Worm (Caenorhabditis elegans) whole organism, late embryonic: ENCODE measurements around the gene hmg-11.

Source experiments
- C38D4.7 ChIP-seq: fragments of 200-800 bp; sonication (Bioruptor generic); optimal IDR thresholded peaks from 2 replicates; lab custom pipeline; 2018; ENCODE audit warnings: mild to moderate bottlenecking, missing genetic modification characterization, moderate library complexity, missing compliant biosample characterization
- F13H6.1 ChIP-seq: sonication (generic microtip); optimal IDR thresholded peaks from 2 replicates; lab custom pipeline; 2016; ENCODE audit warnings: missing genetic modification characterization, missing compliant biosample characterization
- K09A11.1 ChIP-seq: sonication (generic microtip); optimal IDR thresholded peaks from 2 replicates; lab custom pipeline; 2017; ENCODE audit warnings: antibody characterized with exemption, mild to moderate bottlenecking, missing genetic modification characterization, missing compliant biosample characterization; ENCODE audit not compliant: insufficient read depth
- T23F11.4 ChIP-seq: fragments of 200-800 bp; sonication (Bioruptor generic); optimal IDR thresholded peaks from 2 replicates; lab custom pipeline; 2018; ENCODE audit warnings: mild to moderate bottlenecking, missing genetic modification characterization, missing compliant biosample characterization
- ahr-1 ChIP-seq: sonication (generic microtip); optimal IDR thresholded peaks from 2 replicates; lab custom pipeline; 2016; ENCODE audit warnings: missing genetic modification characterization, missing compliant biosample characterization
- ceh-18 ChIP-seq: sonication (generic microtip); optimal IDR thresholded peaks from 2 replicates; lab custom pipeline; 2016; ENCODE audit warnings: missing genetic modification characterization, missing compliant biosample characterization
- ceh-34 ChIP-seq: sonication (generic microtip); optimal IDR thresholded peaks from 2 replicates; lab custom pipeline; 2016; ENCODE audit warnings: mild to moderate bottlenecking, missing genetic modification characterization, missing compliant biosample characterization
- ceh-45 ChIP-seq: fragments of 200-800 bp; sonication (Bioruptor generic); IDR thresholded peaks from 2 replicates; pipeline ENCODE4 v1.3.6; 2022; ENCODE audit warnings: missing genetic modification reagents, missing genetic modification characterization, missing compliant biosample characterization
- ceh-6 ChIP-seq: fragments of 200-800 bp; sonication (Bioruptor generic); optimal IDR thresholded peaks from 2 replicates; lab custom pipeline; 2018; ENCODE audit warnings: mild to moderate bottlenecking, missing genetic modification characterization, missing compliant biosample characterization
- che-1 ChIP-seq: sonication (generic microtip); optimal IDR thresholded peaks from 2 replicates; lab custom pipeline; 2016; ENCODE audit warnings: mild to moderate bottlenecking, missing genetic modification characterization, missing compliant biosample characterization
- dmd-4 ChIP-seq: sonication (generic microtip); optimal IDR thresholded peaks from 2 replicates; lab custom pipeline; 2016; ENCODE audit warnings: borderline replicate concordance, missing genetic modification characterization, missing compliant biosample characterization
- dve-1 ChIP-seq: sonication (generic microtip); optimal IDR thresholded peaks from 2 replicates; lab custom pipeline; 2017; ENCODE audit warnings: antibody characterized with exemption, mild to moderate bottlenecking, missing genetic modification characterization, missing compliant biosample characterization
- elt-2 ChIP-seq: sonication (generic microtip); optimal IDR thresholded peaks from 2 replicates; lab custom pipeline; 2016; ENCODE audit warnings: missing genetic modification reagents, missing genetic modification characterization, missing compliant biosample characterization
- elt-4 ChIP-seq: sonication (generic microtip); optimal IDR thresholded peaks from 2 replicates; lab custom pipeline; 2016; ENCODE audit warnings: missing genetic modification characterization, missing compliant biosample characterization
- ets-4 ChIP-seq: sonication (generic microtip); optimal IDR thresholded peaks from 2 replicates; lab custom pipeline; 2016; ENCODE audit warnings: missing genetic modification characterization, missing compliant biosample characterization
- fkh-10 ChIP-seq: fragments of 150-350 bp; optimal IDR thresholded peaks from 2 replicates; lab custom pipeline; 2014; ENCODE audit warnings: missing biosample characterization, missing genetic modification reagents, missing genetic modification characterization
- gmeb-2 ChIP-seq: sonication (generic microtip); optimal IDR thresholded peaks from 2 replicates; lab custom pipeline; 2016; ENCODE audit warnings: missing genetic modification characterization, inconsistent platforms, missing compliant biosample characterization
- hlh-15 ChIP-seq: sonication (generic microtip); optimal IDR thresholded peaks from 2 replicates; lab custom pipeline; 2016; ENCODE audit warnings: missing genetic modification characterization, missing compliant biosample characterization
- hlh-8 ChIP-seq: sonication (generic microtip); optimal IDR thresholded peaks from 2 replicates; lab custom pipeline; 2016; ENCODE audit warnings: missing genotype, missing genetic modification characterization, missing compliant biosample characterization
- lim-6 ChIP-seq: sonication (generic microtip); optimal IDR thresholded peaks from 2 replicates; lab custom pipeline; 2016; ENCODE audit warnings: missing genetic modification characterization, missing compliant biosample characterization
- lin-11 ChIP-seq: fragments of 200-800 bp; sonication (Bioruptor generic); optimal IDR thresholded peaks from 2 replicates; lab custom pipeline; 2018; ENCODE audit warnings: mild to moderate bottlenecking, missing genetic modification characterization, missing compliant biosample characterization
- madf-2 ChIP-seq: sonication (generic microtip); optimal IDR thresholded peaks from 2 replicates; lab custom pipeline; 2017; ENCODE audit warnings: missing genetic modification characterization, missing compliant biosample characterization
- nhr-232 ChIP-seq: sonication (generic microtip); optimal IDR thresholded peaks from 2 replicates; lab custom pipeline; 2016; ENCODE audit warnings: missing genetic modification characterization, missing compliant biosample characterization
- pag-3 ChIP-seq: sonication (generic microtip); optimal IDR thresholded peaks from 2 replicates; lab custom pipeline; 2016; ENCODE audit warnings: missing compliant biosample characterization, missing genetic modification characterization, borderline replicate concordance
- pat-9 ChIP-seq: fragments of 200-800 bp; sonication (Bioruptor generic); optimal IDR thresholded peaks from 2 replicates; lab custom pipeline; 2018; ENCODE audit warnings: mild to moderate bottlenecking, missing genetic modification characterization, moderate library complexity, missing compliant biosample characterization
- pax-1 ChIP-seq: fragments of 150-350 bp; optimal IDR thresholded peaks from 2 replicates; lab custom pipeline; 2014; ENCODE audit warnings: missing biosample characterization, missing genetic modification characterization
- pha-2 ChIP-seq: sonication (generic microtip); optimal IDR thresholded peaks from 2 replicates; lab custom pipeline; 2017; ENCODE audit warnings: mild to moderate bottlenecking, missing genetic modification characterization, missing compliant biosample characterization
- pha-4 ChIP-seq: fragments of 150-350 bp; optimal IDR thresholded peaks from 2 replicates; lab custom pipeline; 2018; ENCODE audit warnings: missing biosample characterization, missing genetic modification reagents, missing genetic modification characterization
- pqm-1 ChIP-seq: sonication (generic microtip); optimal IDR thresholded peaks from 2 replicates; lab custom pipeline; 2016; ENCODE audit warnings: missing genetic modification characterization, missing compliant biosample characterization
- ref-2 ChIP-seq: sonication (generic microtip); optimal IDR thresholded peaks from 2 replicates; lab custom pipeline; 2016; ENCODE audit warnings: missing genetic modification characterization, missing compliant biosample characterization
- unc-3 ChIP-seq, 2 experiments: fragments of 200-800 bp in 1 of 2; sonication (Bioruptor generic) in 1 of 2; sonication (generic microtip) in 1 of 2; conservative IDR thresholded peaks in 1 of 2; optimal IDR thresholded peaks in 1 of 2; 2 replicates each; pipeline versions ENCODE4 v1.3.6 to Lab custom; 2016 to 2022; ENCODE audit warnings: missing compliant biosample characterization in 2 of 2, missing genetic modification characterization in 2 of 2, missing genetic modification reagents in 1 of 2
- unc-42 ChIP-seq: sonication (generic microtip); optimal IDR thresholded peaks from 2 replicates; lab custom pipeline; 2016; ENCODE audit warnings: missing genotype, missing genetic modification characterization, missing compliant biosample characterization
- unc-55 ChIP-seq: sonication (generic microtip); optimal IDR thresholded peaks from 2 replicates; lab custom pipeline; 2017; ENCODE audit warnings: missing biosample characterization, missing genetic modification reagents, missing genetic modification characterization
- unc-86 ChIP-seq: sonication (generic microtip); optimal IDR thresholded peaks from 2 replicates; lab custom pipeline; 2016; ENCODE audit warnings: missing genetic modification characterization, missing compliant biosample characterization
- zip-5 ChIP-seq: sonication (generic microtip); optimal IDR thresholded peaks from 2 replicates; lab custom pipeline; 2016; ENCODE audit warnings: missing genetic modification characterization, missing compliant biosample characterization

The hmg-11 gene

DNA sequence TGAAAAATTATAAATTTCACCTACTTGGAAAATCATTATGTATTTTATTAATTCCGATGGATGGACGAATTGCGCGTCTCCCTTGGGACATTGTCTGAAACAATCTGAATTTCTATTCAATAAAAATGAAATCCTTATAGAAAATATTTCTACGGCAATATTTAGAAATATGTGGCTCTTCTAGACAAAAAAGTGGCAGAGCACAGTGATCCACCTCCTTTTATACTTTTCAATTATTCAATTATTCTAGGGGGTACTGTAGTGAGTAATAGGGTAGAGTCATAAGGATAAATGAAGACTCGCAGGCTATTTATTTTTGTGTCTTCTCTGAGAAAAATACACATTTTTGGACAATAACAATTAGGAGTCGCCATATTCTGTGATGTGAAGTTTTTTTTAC lies 9.7 kb upstream of the hmg-11 start, which contains the start of gene T05A7.12:
T05A7.12 (minus strand) TSS at position 101 of the 400 bp plus-strand sequence.
- TF ChIP-seq lim-6 (tag; lab: Kevin White, UChicago) (no peak), ref-2 (no peak), unc-86 (tag; lab: Kevin White, UChicago) (no peak), ahr-1 (tag; lab: Kevin White, UChicago) (no peak)

DNA sequence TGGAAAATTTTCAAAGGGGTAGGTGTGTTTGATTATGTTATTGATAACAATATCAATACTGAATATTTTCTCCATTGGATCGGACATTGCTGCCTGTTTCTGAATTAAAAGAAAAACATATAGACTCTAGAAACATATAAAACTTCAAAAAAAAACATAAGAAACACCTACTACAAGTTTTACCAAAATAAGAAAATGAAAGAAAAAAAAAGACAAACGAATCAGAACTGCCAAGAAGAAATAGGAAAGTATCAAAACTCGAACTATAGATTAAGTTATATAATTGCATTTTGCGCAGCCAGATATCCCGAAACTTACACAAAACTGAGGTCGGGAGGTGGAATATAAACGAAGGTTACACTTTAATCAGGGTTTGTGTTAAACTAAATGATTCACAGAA lies 7.5 kb upstream of the hmg-11 start, which contains the start of gene T05A7.11:
T05A7.11 (minus strand) TSS at position 101 of the 400 bp plus-strand sequence.
- no peak for TF ChIP-seq gmeb-2 (tag; lab: Kevin White, UChicago)
- TF ChIP-seq unc-42 = no peak
- no peak for TF ChIP-seq ceh-34 (tag; lab: Kevin White, UChicago)
- TF ChIP-seq nhr-232 (tag; lab: Kevin White, UChicago) = no peak
- TF ChIP-seq ahr-1 (tag; lab: Kevin White, UChicago) = no peak
- no peak for TF ChIP-seq ets-4
- no peak for TF ChIP-seq hlh-8 (tag; lab: Kevin White, UChicago)
- TF ChIP-seq zip-5 (tag; lab: Kevin White, UChicago) = no peak
- no peak for TF ChIP-seq hlh-15
- no peak for TF ChIP-seq pat-9 (tag; lab: Kevin White, UChicago)
- TF ChIP-seq ceh-6 = no peak

- no peak for TF ChIP-seq pax-1 (tag; lab: Kevin White, UChicago)
- no peak for TF ChIP-seq ceh-6
- TF ChIP-seq dmd-4 (tag; lab: Kevin White, UChicago) = no peak
- TF ChIP-seq unc-42 = no peak
- no peak for TF ChIP-seq gmeb-2 (tag; lab: Kevin White, UChicago)
- no peak for TF ChIP-seq dve-1 (tag; lab: Kevin White, UChicago)
- TF ChIP-seq F13H6.1 (tag; lab: Kevin White, UChicago) = no peak
- no peak for TF ChIP-seq elt-2 (tag; lab: Kevin White, UChicago)
- TF ChIP-seq madf-2 (tag; lab: Kevin White, UChicago) = no peak
- no peak for TF ChIP-seq unc-86 (tag; lab: Kevin White, UChicago)
- TF ChIP-seq ceh-45 (GFP tag; lab: Robert Waterston, UW) = no peak
- no peak for TF ChIP-seq ceh-18 (tag; lab: Kevin White, UChicago)
- no peak for TF ChIP-seq pag-3
- TF ChIP-seq ceh-34 (tag; lab: Kevin White, UChicago) = no peak
- no peak for TF ChIP-seq elt-4
- TF ChIP-seq C38D4.7 (GFP tag; lab: Kevin White, UChicago) = no peak
- no peak for TF ChIP-seq fkh-10 (GFP tag; lab: Kevin White, UChicago)
- TF ChIP-seq, all 69 proteins: peak for 0
Observed at ce11 chrII:4667572-4667971, 5.3 kb upstream of the hmg-11 start, which contains the start of gene fut-5. fut-5 (minus strand) TSS chrII:4667672.

DNA sequence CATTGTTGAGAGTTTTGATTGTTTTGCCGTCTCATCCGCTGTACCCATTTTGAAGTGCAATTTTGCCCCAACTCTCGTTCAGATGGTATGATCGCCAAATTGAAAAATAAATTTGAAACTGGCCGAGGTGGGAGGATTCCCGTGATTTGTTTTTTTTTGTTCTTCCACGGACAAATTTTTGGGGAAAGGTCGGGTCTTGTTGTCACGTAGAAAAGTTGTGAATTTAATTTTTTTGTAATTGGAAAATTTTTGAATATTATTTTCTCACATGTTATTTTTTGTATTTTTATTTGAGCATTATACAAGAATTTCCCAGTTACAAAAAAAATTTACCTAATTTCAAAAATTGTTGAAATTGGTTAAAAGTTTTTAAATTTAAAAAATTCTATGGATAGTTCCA lies 1.2 kb upstream of the hmg-11 start, which contains the start of gene T05A7.6:
T05A7.6 (minus strand) TSS at position 101 of the 400 bp plus-strand sequence.
- no peak for TF ChIP-seq unc-3 (GFP tag; conservative IDR thresholded peaks at IDR 0.05; lab: Robert Waterston, UW)
- TF ChIP-seq unc-3 (tag; optimal IDR thresholded peaks at IDR 0.05; lab: Kevin White, UChicago) = no peak
- no peak for TF ChIP-seq elt-4
- no peak for TF ChIP-seq pat-9 (tag; lab: Kevin White, UChicago)
- no peak for TF ChIP-seq madf-2 (tag; lab: Kevin White, UChicago)
- TF ChIP-seq ceh-18 (tag; lab: Kevin White, UChicago) = no peak
- TF ChIP-seq pha-4 (tag; lab: Kevin White, UChicago) = no peak
- no peak for TF ChIP-seq lin-11 (tag; lab: Kevin White, UChicago)
- TF ChIP-seq elt-2 (tag; lab: Kevin White, UChicago) = no peak

- no peak for TF ChIP-seq unc-3 (GFP tag; conservative IDR thresholded peaks at IDR 0.05; lab: Robert Waterston, UW)
- no peak for TF ChIP-seq unc-3 (tag; optimal IDR thresholded peaks at IDR 0.05; lab: Kevin White, UChicago)
- TF ChIP-seq, all 69 proteins: peak for 0
Observed at ce11 chrII:4673242-4673641, 357 bp downstream of the hmg-11 start.

DNA sequence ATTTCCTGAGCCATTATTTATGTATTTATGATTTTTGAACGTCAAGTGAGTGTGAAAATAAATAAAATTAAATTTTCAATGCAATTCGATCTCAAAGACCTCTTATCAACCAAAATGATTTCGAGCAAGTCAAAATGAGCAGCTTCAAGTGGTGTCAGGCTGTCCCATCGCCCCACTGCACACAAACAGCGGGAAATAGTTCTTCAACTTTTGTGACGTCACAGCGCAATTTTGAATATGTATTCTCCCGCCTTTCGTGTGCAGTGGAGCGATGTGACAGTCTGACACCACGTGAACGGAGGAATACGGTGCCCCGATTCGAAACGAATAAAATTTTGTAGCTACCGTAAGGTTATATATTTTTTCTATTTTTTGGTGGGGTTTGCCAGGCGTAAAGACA lies 785 bp downstream of the hmg-11 start:
- no peak for TF ChIP-seq pha-2 (tag; lab: Kevin White, UChicago)
- TF ChIP-seq madf-2 (tag; lab: Kevin White, UChicago) = no peak
- no peak for TF ChIP-seq hlh-15
- TF ChIP-seq ceh-45 (GFP tag; lab: Robert Waterston, UW) = no peak
- no peak for TF ChIP-seq pqm-1 (tag; lab: Kevin White, UChicago)
- no peak for TF ChIP-seq T23F11.4
- TF ChIP-seq che-1 (tag; lab: Kevin White, UChicago) = no peak
- no peak for TF ChIP-seq unc-55 (GFP tag; lab: Kevin White, UChicago)
- TF ChIP-seq ceh-18 (tag; lab: Kevin White, UChicago) = no peak
- TF ChIP-seq K09A11.1 (tag; lab: Kevin White, UChicago) = no peak
